Worm (Caenorhabditis elegans) whole organism, L3 larva: Measurements from ENCODE around the gene sra-29.

Experiments used
- ceh-28 ChIP-seq: fragments of 150-350 bp; optimal IDR thresholded peaks from 2 replicates; lab custom pipeline; 2014; ENCODE audit warnings: missing biosample characterization, missing genetic modification reagents, missing genetic modification characterization
- ceh-82 ChIP-seq: fragments of 150-350 bp; optimal IDR thresholded peaks from 2 replicates; lab custom pipeline; 2014; ENCODE audit warnings: missing biosample characterization, missing genetic modification characterization
- egl-5 ChIP-seq: fragments of 150-350 bp; optimal IDR thresholded peaks from 2 replicates; lab custom pipeline; 2017; ENCODE audit warnings: missing biosample characterization, missing genetic modification reagents, missing genetic modification characterization, inconsistent platforms
- elt-3 ChIP-seq, 3 experiments: fragments of 150-350 bp in 1 of 3; sonication (generic microtip) in 2 of 3; optimal IDR thresholded peaks; 2 replicates in 2 of 3; 4 replicates in 1 of 3; lab custom pipeline; 2014 to 2017; ENCODE audit warnings: missing biosample characterization in 3 of 3, missing genetic modification characterization in 3 of 3
- nhr-237 ChIP-seq: fragments of 150-350 bp; optimal IDR thresholded peaks from 2 replicates; lab custom pipeline; 2014; ENCODE audit warnings: missing biosample characterization, missing genetic modification characterization
- pha-4 ChIP-seq: fragments of 150-350 bp; optimal IDR thresholded peaks from 2 replicates; lab custom pipeline; 2014; ENCODE audit warnings: missing biosample characterization, missing genetic modification reagents, missing genetic modification characterization
- unc-39 ChIP-seq: sonication (generic microtip); optimal IDR thresholded peaks from 4 replicates; lab custom pipeline; 2017; ENCODE audit warnings: missing biosample characterization, missing genetic modification characterization
- ztf-11 ChIP-seq: fragments of 150-350 bp; optimal IDR thresholded peaks from 2 replicates; lab custom pipeline; 2014; ENCODE audit warnings: missing biosample characterization, missing genetic modification characterization
- ztf-4 ChIP-seq: fragments of 150-350 bp; optimal IDR thresholded peaks from 2 replicates; lab custom pipeline; 2014; ENCODE audit warnings: missing biosample characterization, missing genetic modification characterization

DNA sequence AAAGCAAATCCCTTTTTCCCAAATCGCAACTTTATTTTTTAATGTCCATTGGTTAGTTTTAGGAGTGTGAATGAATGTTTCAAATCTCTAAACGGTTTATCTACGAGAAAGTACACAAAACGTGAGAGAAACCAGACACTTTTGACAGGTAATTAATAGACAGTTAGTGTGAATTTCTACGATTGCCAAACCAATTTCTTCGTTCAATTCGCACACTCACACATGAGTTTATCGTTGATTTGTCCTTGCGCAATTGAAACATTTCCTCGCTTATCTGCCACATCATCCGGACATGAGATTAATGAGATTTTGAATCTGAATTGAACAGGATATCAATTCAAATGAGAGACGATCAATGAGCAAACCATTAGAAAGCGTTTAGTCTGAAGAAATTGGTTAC, 34.7 kb upstream of the sra-29 start:
- no peak for TF ChIP-seq egl-5 (tag; lab: Kevin White, UChicago)
- no peak for TF ChIP-seq nhr-237 (tag; lab: Kevin White, UChicago)
- TF ChIP-seq ztf-4 = no peak
- TF ChIP-seq ceh-82 (tag; lab: Kevin White, UChicago) = no peak
- TF ChIP-seq pha-4 = no peak
- TF ChIP-seq elt-3 (tag; optimal IDR thresholded peaks at IDR 0.05; lab: Kevin White, UChicago) = no peak
- TF ChIP-seq ztf-11 (tag; lab: Kevin White, UChicago) = no peak
- no peak for TF ChIP-seq ceh-28
- no peak for TF ChIP-seq unc-39 (tag; lab: Kevin White, UChicago)
